Fruit fly (Drosophila melanogaster) whole organism, embryonic: ENCODE data around the gene sima.

ENCODE experiments used
- Abd-B ChIP-seq: fragments of 200-800 bp; sonication (Bioruptor generic); optimal IDR thresholded peaks from 2 replicates; lab custom pipeline; 2018; ENCODE audit warnings: missing biosample characterization, mild to moderate bottlenecking, missing genetic modification characterization, moderate library complexity
- Ada2b ChIP-seq: fragments of 200-800 bp; sonication (Bioruptor generic); IDR thresholded peaks from 2 replicates; pipeline ENCODE4 v1.3.6; 2022; ENCODE audit warnings: missing biosample characterization, missing genetic modification characterization
- C15 ChIP-seq: fragments of 200-800 bp; sonication (Bioruptor generic); IDR thresholded peaks from 3 replicates; pipeline ENCODE4 v1.3.6; 2022; ENCODE audit warnings: missing biosample characterization, missing genetic modification characterization
- CG10147 ChIP-seq: fragments of 200-800 bp; sonication (Bioruptor generic); optimal IDR thresholded peaks from 2 replicates; lab custom pipeline; 2019; ENCODE audit warnings: missing biosample characterization, mild to moderate bottlenecking, missing genetic modification characterization, moderate library complexity
- CG10267 ChIP-seq: fragments of 200-800 bp; sonication (Bioruptor generic); optimal IDR thresholded peaks from 2 replicates; lab custom pipeline; 2018; ENCODE audit warnings: missing biosample characterization, mild to moderate bottlenecking, missing genetic modification characterization, moderate library complexity
- CG11085 ChIP-seq: fragments of 200-800 bp; sonication (Bioruptor generic); IDR thresholded peaks from 2 replicates; pipeline ENCODE4 v1.3.6; 2022; ENCODE audit warnings: missing biosample characterization, missing genetic modification characterization
- CG11695 ChIP-seq: fragments of 200-800 bp; sonication (Bioruptor generic); IDR thresholded peaks from 3 replicates; pipeline ENCODE4 v1.3.6; 2022; ENCODE audit warnings: missing biosample characterization, missing genetic modification characterization
- CG12104 ChIP-seq: fragments of 200-800 bp; sonication (Bioruptor generic); optimal IDR thresholded peaks from 3 replicates; lab custom pipeline; 2016; ENCODE audit warnings: missing biosample characterization, missing genetic modification characterization
- CG12236 ChIP-seq: fragments of 200-800 bp; sonication (Bioruptor generic); optimal IDR thresholded peaks from 2 replicates; lab custom pipeline; 2016; ENCODE audit warnings: missing biosample characterization, missing genetic modification characterization
- CG13296 ChIP-seq: fragments of 200-800 bp; sonication (Bioruptor generic); optimal IDR thresholded peaks from 3 replicates; lab custom pipeline; 2018; ENCODE audit warnings: missing biosample characterization, mild to moderate bottlenecking, missing genetic modification characterization
- CG14050 ChIP-seq: fragments of 200-800 bp; sonication (Bioruptor generic); IDR thresholded peaks from 3 replicates; pipeline ENCODE4 v1.3.6; 2022; ENCODE audit warnings: missing biosample characterization, missing genetic modification characterization
- CG14441 ChIP-seq: fragments of 200-800 bp; sonication (Bioruptor generic); IDR thresholded peaks from 2 replicates; pipeline ENCODE4 v1.3.6; 2022; ENCODE audit warnings: missing biosample characterization, missing genetic modification characterization
- CG15696 ChIP-seq: fragments of 200-800 bp; sonication (Bioruptor generic); optimal IDR thresholded peaks from 2 replicates; lab custom pipeline; 2019; ENCODE audit warnings: missing biosample characterization, mild to moderate bottlenecking, missing genetic modification characterization, moderate library complexity
- CG17359 ChIP-seq: fragments of 200-800 bp; sonication (Bioruptor generic); optimal IDR thresholded peaks from 3 replicates; lab custom pipeline; 2018; ENCODE audit warnings: missing biosample characterization, mild to moderate bottlenecking, missing genetic modification characterization, moderate library complexity
- CG1792 ChIP-seq: fragments of 200-800 bp; sonication (Bioruptor generic); optimal IDR thresholded peaks from 2 replicates; lab custom pipeline; 2016; ENCODE audit warnings: missing biosample characterization, missing genetic modification characterization
- CG18011 ChIP-seq: fragments of 200-800 bp; sonication (Bioruptor generic); optimal IDR thresholded peaks from 2 replicates; lab custom pipeline; 2017; ENCODE audit warnings: missing biosample characterization, missing genetic modification characterization, mild to moderate bottlenecking, moderate library complexity, missing genotype
- CG30431 ChIP-seq: fragments of 200-800 bp; sonication (Bioruptor generic); optimal IDR thresholded peaks from 2 replicates; lab custom pipeline; 2017; ENCODE audit warnings: missing biosample characterization, missing genetic modification characterization
- CG3281 ChIP-seq: fragments of 200-800 bp; sonication (Bioruptor generic); optimal IDR thresholded peaks from 3 replicates; lab custom pipeline; 2017; ENCODE audit warnings: missing biosample characterization, mild to moderate bottlenecking, missing genetic modification characterization
- CG3847 ChIP-seq: fragments of 200-800 bp; sonication (Bioruptor generic); IDR thresholded peaks from 2 replicates; pipeline ENCODE4 v1.3.6; 2022; ENCODE audit warnings: missing biosample characterization, missing genetic modification characterization
- CG3995 ChIP-seq: fragments of 200-800 bp; sonication (Bioruptor generic); optimal IDR thresholded peaks from 3 replicates; lab custom pipeline; 2016; ENCODE audit warnings: missing biosample characterization, missing genetic modification characterization
- CG4854 ChIP-seq: fragments of 200-800 bp; sonication (Bioruptor generic); optimal IDR thresholded peaks from 2 replicates; lab custom pipeline; 2016; ENCODE audit warnings: missing biosample characterization, missing genetic modification characterization, inconsistent platforms
- CG8388 ChIP-seq: fragments of 200-800 bp; sonication (Bioruptor generic); optimal IDR thresholded peaks from 2 replicates; lab custom pipeline; 2019; ENCODE audit warnings: missing biosample characterization, mild to moderate bottlenecking, missing genetic modification characterization, moderate library complexity
- CG9797 ChIP-seq: fragments of 200-800 bp; sonication (Bioruptor generic); optimal IDR thresholded peaks from 3 replicates; lab custom pipeline; 2018; ENCODE audit warnings: missing biosample characterization, mild to moderate bottlenecking, missing genetic modification characterization
- Dref ChIP-seq: fragments of 200-800 bp; sonication (Bioruptor generic); IDR thresholded peaks from 2 replicates; pipeline ENCODE4 v1.3.6; 2022; ENCODE audit warnings: missing biosample characterization, missing genetic modification characterization
- ERR ChIP-seq: fragments of 200-800 bp; sonication (Bioruptor generic); optimal IDR thresholded peaks from 2 replicates; lab custom pipeline; 2016; ENCODE audit warnings: missing biosample characterization, missing genetic modification characterization
- Ets97D ChIP-seq: fragments of 200-800 bp; sonication (Bioruptor generic); optimal IDR thresholded peaks from 3 replicates; lab custom pipeline; 2016; ENCODE audit warnings: missing biosample characterization, missing genetic modification characterization
- Fer3 ChIP-seq: fragments of 200-800 bp; sonication (Bioruptor generic); optimal IDR thresholded peaks from 2 replicates; lab custom pipeline; 2018; ENCODE audit warnings: missing biosample characterization, mild to moderate bottlenecking, missing genetic modification characterization, moderate library complexity
- Gsc ChIP-seq: fragments of 200-800 bp; sonication (Bioruptor generic); IDR thresholded peaks from 2 replicates; pipeline ENCODE4 v1.3.6; 2022; ENCODE audit warnings: missing biosample characterization, missing genetic modification characterization
- Opbp ChIP-seq: fragments of 200-800 bp; sonication (Bioruptor generic); IDR thresholded peaks from 3 replicates; pipeline ENCODE4 v1.3.6; 2022; ENCODE audit warnings: missing biosample characterization, missing genetic modification characterization; ENCODE audit not compliant: partially characterized antibody
- Poxn ChIP-seq: fragments of 200-800 bp; sonication (Bioruptor generic); IDR thresholded peaks from 2 replicates; pipeline ENCODE4 v1.3.6; 2022; ENCODE audit warnings: missing biosample characterization, missing genetic modification characterization
- Rx ChIP-seq: fragments of 200-800 bp; sonication (Bioruptor generic); IDR thresholded peaks from 2 replicates; pipeline ENCODE4 v1.3.6; 2022; ENCODE audit warnings: missing biosample characterization, missing genetic modification characterization
- Spps ChIP-seq: fragments of 200-800 bp; sonication (Bioruptor generic); optimal IDR thresholded peaks from 2 replicates; lab custom pipeline; 2018; ENCODE audit warnings: missing biosample characterization, mild to moderate bottlenecking, missing genetic modification characterization
- ab ChIP-seq: fragments of 200-800 bp; sonication (Bioruptor generic); optimal IDR thresholded peaks from 2 replicates; lab custom pipeline; 2016; ENCODE audit warnings: missing biosample characterization, missing genetic modification characterization
- amos ChIP-seq: fragments of 200-800 bp; sonication (Bioruptor generic); IDR thresholded peaks from 2 replicates; pipeline ENCODE4 v1.3.6; 2022; ENCODE audit warnings: missing biosample characterization, missing genetic modification characterization; ENCODE audit not compliant: partially characterized antibody
- bigmax ChIP-seq: fragments of 200-800 bp; sonication (Bioruptor generic); optimal IDR thresholded peaks from 2 replicates; lab custom pipeline; 2018; ENCODE audit warnings: missing biosample characterization, mild to moderate bottlenecking, missing genetic modification characterization
- corto ChIP-seq: fragments of 200-800 bp; sonication (Bioruptor generic); optimal IDR thresholded peaks from 2 replicates; lab custom pipeline; 2016; ENCODE audit warnings: missing biosample characterization, mild to moderate bottlenecking, missing genetic modification characterization, moderate library complexity
- dan ChIP-seq: fragments of 200-800 bp; sonication (Bioruptor generic); IDR thresholded peaks from 2 replicates; pipeline ENCODE4 v1.3.6; 2022; ENCODE audit warnings: missing biosample characterization, missing genetic modification characterization
- eyg ChIP-seq: fragments of 200-800 bp; sonication (Bioruptor generic); optimal IDR thresholded peaks from 3 replicates; lab custom pipeline; 2016; ENCODE audit warnings: missing biosample characterization, missing genetic modification characterization
- fd102C ChIP-seq: fragments of 200-800 bp; sonication (Bioruptor generic); optimal IDR thresholded peaks from 2 replicates; lab custom pipeline; 2018; ENCODE audit warnings: missing biosample characterization, mild to moderate bottlenecking, missing genetic modification characterization, moderate library complexity
- her ChIP-seq: fragments of 200-800 bp; sonication (Bioruptor generic); optimal IDR thresholded peaks from 2 replicates; lab custom pipeline; 2016; ENCODE audit warnings: missing biosample characterization, missing genetic modification characterization
- lab ChIP-seq: fragments of 200-800 bp; sonication (Bioruptor generic); optimal IDR thresholded peaks from 3 replicates; lab custom pipeline; 2017; ENCODE audit warnings: missing biosample characterization, missing genetic modification characterization, mild to moderate bottlenecking, moderate library complexity, missing genetic modification reagents
- lbe ChIP-seq: fragments of 200-800 bp; sonication (Bioruptor generic); optimal IDR thresholded peaks from 2 replicates; lab custom pipeline; 2016; ENCODE audit warnings: missing biosample characterization, mild to moderate bottlenecking, missing genetic modification characterization
- oc ChIP-seq: fragments of 200-800 bp; sonication (Bioruptor generic); optimal IDR thresholded peaks from 2 replicates; lab custom pipeline; 2018; ENCODE audit warnings: missing biosample characterization, mild to moderate bottlenecking, missing genetic modification characterization, moderate library complexity
- p53 ChIP-seq: fragments of 200-800 bp; sonication (Bioruptor generic); optimal IDR thresholded peaks from 2 replicates; lab custom pipeline; 2016; ENCODE audit warnings: missing biosample characterization, missing genetic modification characterization
- pnt ChIP-seq: fragments of 200-800 bp; sonication (Bioruptor generic); optimal IDR thresholded peaks from 3 replicates; lab custom pipeline; 2016; ENCODE audit warnings: missing biosample characterization, missing genetic modification characterization
- repo ChIP-seq: fragments of 200-800 bp; sonication (Bioruptor generic); optimal IDR thresholded peaks from 2 replicates; lab custom pipeline; 2016; ENCODE audit warnings: missing biosample characterization, missing genetic modification characterization
- ssp ChIP-seq: fragments of 200-800 bp; sonication (Bioruptor generic); IDR thresholded peaks from 2 replicates; pipeline ENCODE4 v1.3.6; 2022; ENCODE audit warnings: missing biosample characterization, missing genetic modification characterization
- stc ChIP-seq: fragments of 200-800 bp; sonication (Bioruptor generic); IDR thresholded peaks from 2 replicates; pipeline ENCODE4 v1.3.6; 2022; ENCODE audit warnings: missing biosample characterization, missing genetic modification characterization
- sug ChIP-seq: fragments of 200-800 bp; optimal IDR thresholded peaks from 2 replicates; lab custom pipeline; 2019; ENCODE audit warnings: missing biosample characterization, mild to moderate bottlenecking, missing genetic modification characterization, moderate library complexity
- ttk ChIP-seq: fragments of 200-800 bp; sonication (Bioruptor generic); IDR thresholded peaks from 2 replicates; pipeline ENCODE4 v2.1.2; 2022; ENCODE audit warnings: missing biosample characterization, missing genetic modification characterization
- wor ChIP-seq: fragments of 200-800 bp; sonication (Bioruptor generic); IDR thresholded peaks from 2 replicates; pipeline ENCODE4 v1.3.6; 2022; ENCODE audit warnings: missing biosample characterization, missing genetic modification characterization
- zf30C ChIP-seq: fragments of 200-800 bp; sonication (Bioruptor generic); optimal IDR thresholded peaks from 3 replicates; lab custom pipeline; 2018; ENCODE audit warnings: missing biosample characterization, mild to moderate bottlenecking, missing genetic modification characterization

The sima gene

dm6 chr3R:30061154-30061482 lies 3.0 kb downstream of the sima start (continued):
- TF ChIP-seq Rx (GFP tag; lab: Robert Waterston, UW) (peak; percentile 91), CG11695 (GFP tag; lab: Robert Waterston, UW) (peak; percentile 86), CG1792 (GFP tag; lab: Kevin White, UChicago) (peak; percentile 86), dan (GFP tag; lab: Robert Waterston, UW) (no peak), Abd-B (GFP tag; lab: Kevin White, UChicago) (peak; percentile 80), CG9797 (GFP tag; lab: Kevin White, UChicago) (no peak), oc (peak; percentile 83), CG10147 (GFP tag; lab: Kevin White, UChicago) (peak; percentile 77), ERR (GFP tag; lab: Kevin White, UChicago) (peak; percentile 77), wor (peak; percentile 84), CG13296 (GFP tag; lab: Kevin White, UChicago) (peak; percentile 85), Poxn (GFP tag; lab: Robert Waterston, UW) (no peak), Ada2b (peak; percentile 93), CG30431 (GFP tag; lab: Kevin White, UChicago) (peak; percentile 42), CG15696 (tag; lab: Kevin White, UChicago) (peak; percentile 43), sug (peak; percentile 69), fd102C (GFP tag; lab: Kevin White, UChicago) (no peak), CG3847 (peak; percentile 59), ab (GFP tag; lab: Kevin White, UChicago) (no peak), CG10267 (tag; lab: Kevin White, UChicago) (peak; percentile 87), CG11085 (GFP tag; lab: Robert Waterston, UW) (peak; percentile 38; the same call in 1 of the 2 replicates), ttk (GFP tag; lab: Robert Waterston, UW) (peak; percentile 94), CG4854 (peak; percentile 80), amos (GFP tag; lab: Robert Waterston, UW) (no peak), CG18011 (no peak), CG3995 (GFP tag; lab: Kevin White, UChicago) (no peak), stc (GFP tag; lab: Robert Waterston, UW) (peak; percentile 93), Gsc (GFP tag; lab: Robert Waterston, UW) (peak; percentile 67), Opbp (GFP tag; lab: Robert Waterston, UW) (no peak), lab (GFP tag; lab: Kevin White, UChicago) (peak; percentile 92), CG14441 (GFP tag; lab: Robert Waterston, UW) (peak; percentile 91), bigmax (peak; percentile 2), Fer3 (tag; lab: Kevin White, UChicago) (peak; percentile 87), Spps (tag; lab: Kevin White, UChicago) (peak; percentile 82), Ets97D (GFP tag; lab: Kevin White, UChicago) (peak; percentile 69), zf30C (GFP tag; lab: Kevin White, UChicago) (peak; percentile 65), her (GFP tag; lab: Kevin White, UChicago) (peak; percentile 78), p53 (GFP tag; lab: Kevin White, UChicago) (peak; percentile 62), CG12236 (GFP tag; lab: Kevin White, UChicago) (no peak), corto (peak; percentile 55), CG17359 (tag; lab: Kevin White, UChicago) (peak; percentile 98), eyg (GFP tag; lab: Kevin White, UChicago) (peak; percentile 69), CG12104 (peak; percentile 81), ssp (GFP tag; lab: Robert Waterston, UW) (peak; percentile 78), C15 (GFP tag; lab: Robert Waterston, UW) (peak; percentile 60; the same call in 2 of the 3 replicates), CG8388 (peak; percentile 91), CG3281 (GFP tag; lab: Kevin White, UChicago) (peak; percentile 72), lbe (GFP tag; lab: Kevin White, UChicago) (peak; percentile 87), repo (peak; percentile 82), CG14050 (GFP tag; lab: Robert Waterston, UW) (peak; percentile 91), Dref (GFP tag; lab: Robert Waterston, UW) (no peak), pnt (GFP tag; lab: Kevin White, UChicago) (peak; percentile 89)
